Worm (Caenorhabditis elegans) whole organism, late embryonic: ENCODE data around the gene R13H7.2.

ENCODE experiments used
- C08G9.2 ChIP-seq: sonication (generic microtip); optimal IDR thresholded peaks from 2 replicates; lab custom pipeline; 2016; ENCODE audit warnings: mild to moderate bottlenecking, missing genetic modification characterization, moderate library complexity, missing compliant biosample characterization
- C38D4.7 ChIP-seq: fragments of 200-800 bp; sonication (Bioruptor generic); optimal IDR thresholded peaks from 2 replicates; lab custom pipeline; 2018; ENCODE audit warnings: mild to moderate bottlenecking, missing genetic modification characterization, moderate library complexity, missing compliant biosample characterization
- K02D7.2 ChIP-seq: sonication (generic microtip); optimal IDR thresholded peaks from 2 replicates; lab custom pipeline; 2017; ENCODE audit warnings: mild to moderate bottlenecking, missing genetic modification characterization, missing compliant biosample characterization
- Y22D7AL.16 ChIP-seq: sonication (generic microtip); optimal IDR thresholded peaks from 2 replicates; lab custom pipeline; 2016; ENCODE audit warnings: missing genetic modification characterization, missing compliant biosample characterization
- ahr-1 ChIP-seq: sonication (generic microtip); optimal IDR thresholded peaks from 2 replicates; lab custom pipeline; 2016; ENCODE audit warnings: missing genetic modification characterization, missing compliant biosample characterization
- ceh-14 ChIP-seq: sonication (generic microtip); optimal IDR thresholded peaks from 2 replicates; lab custom pipeline; 2016; ENCODE audit warnings: missing genotype, missing genetic modification characterization, missing compliant biosample characterization
- ceh-24 ChIP-seq: sonication (generic microtip); optimal IDR thresholded peaks from 2 replicates; lab custom pipeline; 2016; ENCODE audit warnings: mild to moderate bottlenecking, missing genetic modification characterization, missing compliant biosample characterization
- dmd-4 ChIP-seq: sonication (generic microtip); optimal IDR thresholded peaks from 2 replicates; lab custom pipeline; 2016; ENCODE audit warnings: borderline replicate concordance, missing genetic modification characterization, missing compliant biosample characterization
- elt-4 ChIP-seq: sonication (generic microtip); optimal IDR thresholded peaks from 2 replicates; lab custom pipeline; 2016; ENCODE audit warnings: missing genetic modification characterization, missing compliant biosample characterization
- ets-4 ChIP-seq: sonication (generic microtip); optimal IDR thresholded peaks from 2 replicates; lab custom pipeline; 2016; ENCODE audit warnings: missing genetic modification characterization, missing compliant biosample characterization
- fkh-6 ChIP-seq: sonication (generic microtip); optimal IDR thresholded peaks from 2 replicates; lab custom pipeline; 2016; ENCODE audit warnings: missing genetic modification characterization, missing compliant biosample characterization
- gmeb-2 ChIP-seq: sonication (generic microtip); optimal IDR thresholded peaks from 2 replicates; lab custom pipeline; 2016; ENCODE audit warnings: missing genetic modification characterization, inconsistent platforms, missing compliant biosample characterization
- hlh-30 ChIP-seq: sonication (generic microtip); optimal IDR thresholded peaks from 2 replicates; lab custom pipeline; 2017; ENCODE audit warnings: antibody characterized with exemption, missing genetic modification characterization, missing compliant biosample characterization; ENCODE audit not compliant: insufficient read depth
- hlh-6 ChIP-seq: sonication (generic microtip); optimal IDR thresholded peaks from 2 replicates; lab custom pipeline; 2016; ENCODE audit warnings: missing genotype, missing genetic modification characterization, missing compliant biosample characterization
- hlh-8 ChIP-seq: sonication (generic microtip); optimal IDR thresholded peaks from 2 replicates; lab custom pipeline; 2016; ENCODE audit warnings: missing genotype, missing genetic modification characterization, missing compliant biosample characterization
- lim-6 ChIP-seq: sonication (generic microtip); optimal IDR thresholded peaks from 2 replicates; lab custom pipeline; 2016; ENCODE audit warnings: missing genetic modification characterization, missing compliant biosample characterization
- lin-11 ChIP-seq: fragments of 200-800 bp; sonication (Bioruptor generic); optimal IDR thresholded peaks from 2 replicates; lab custom pipeline; 2018; ENCODE audit warnings: mild to moderate bottlenecking, missing genetic modification characterization, missing compliant biosample characterization
- mec-3 ChIP-seq: sonication (generic microtip); optimal IDR thresholded peaks from 2 replicates; lab custom pipeline; 2016; ENCODE audit warnings: borderline replicate concordance, missing genetic modification characterization, missing compliant biosample characterization
- nfya-1 ChIP-seq: sonication (generic microtip); optimal IDR thresholded peaks from 2 replicates; lab custom pipeline; 2017; ENCODE audit warnings: missing genetic modification characterization, mild to moderate bottlenecking, missing compliant biosample characterization, antibody characterized with exemption, moderate library complexity
- nhr-11 ChIP-seq: fragments of 150-350 bp; optimal IDR thresholded peaks from 2 replicates; lab custom pipeline; 2014; ENCODE audit warnings: missing biosample characterization, missing genetic modification characterization
- npax-4 ChIP-seq: sonication (generic microtip); optimal IDR thresholded peaks from 2 replicates; lab custom pipeline; 2016; ENCODE audit warnings: missing genetic modification characterization, missing compliant biosample characterization
- pha-4 ChIP-seq: fragments of 150-350 bp; optimal IDR thresholded peaks from 2 replicates; lab custom pipeline; 2018; ENCODE audit warnings: missing biosample characterization, missing genetic modification reagents, missing genetic modification characterization
- pros-1 ChIP-seq: fragments of 150-350 bp; optimal IDR thresholded peaks from 2 replicates; lab custom pipeline; 2014; ENCODE audit warnings: missing biosample characterization, missing genetic modification reagents, missing genetic modification characterization
- ref-2 ChIP-seq: sonication (generic microtip); optimal IDR thresholded peaks from 2 replicates; lab custom pipeline; 2016; ENCODE audit warnings: missing genetic modification characterization, missing compliant biosample characterization
- rnt-1 ChIP-seq: sonication (generic microtip); optimal IDR thresholded peaks from 2 replicates; lab custom pipeline; 2016; ENCODE audit warnings: missing genetic modification characterization, missing compliant biosample characterization
- sox-4 ChIP-seq: sonication (generic microtip); optimal IDR thresholded peaks from 2 replicates; lab custom pipeline; 2017; ENCODE audit warnings: mild to moderate bottlenecking, missing genetic modification characterization, inconsistent platforms, missing compliant biosample characterization
- tbx-2 ChIP-seq: sonication (generic microtip); optimal IDR thresholded peaks from 2 replicates; lab custom pipeline; 2016; ENCODE audit warnings: missing genetic modification characterization, missing compliant biosample characterization
- unc-3 ChIP-seq, 2 experiments: fragments of 200-800 bp in 1 of 2; sonication (Bioruptor generic) in 1 of 2; sonication (generic microtip) in 1 of 2; conservative IDR thresholded peaks in 1 of 2; optimal IDR thresholded peaks in 1 of 2; 2 replicates each; pipeline versions ENCODE4 v1.3.6 to Lab custom; 2016 to 2022; ENCODE audit warnings: missing compliant biosample characterization in 2 of 2, missing genetic modification characterization in 2 of 2, missing genetic modification reagents in 1 of 2
- unc-86 ChIP-seq: sonication (generic microtip); optimal IDR thresholded peaks from 2 replicates; lab custom pipeline; 2016; ENCODE audit warnings: missing genetic modification characterization, missing compliant biosample characterization
- ztf-16 ChIP-seq: sonication (generic microtip); optimal IDR thresholded peaks from 2 replicates; lab custom pipeline; 2017; ENCODE audit warnings: missing genetic modification characterization, missing compliant biosample characterization

The R13H7.2 gene

ce11 chrIV:6859270-6859669 lies at the start of gene R13H7.2:
Gene R13H7.2 (minus strand): TSS chrIV:6859370.
- TF ChIP-seq nhr-11 (tag; lab: Kevin White, UChicago): no peak
- no peak for TF ChIP-seq pros-1 (tag; lab: Kevin White, UChicago)
- no peak for TF ChIP-seq elt-4
- TF ChIP-seq lin-11 (tag; lab: Kevin White, UChicago): no peak
- TF ChIP-seq Y22D7AL.16 (tag; lab: Kevin White, UChicago): no peak
- no peak for TF ChIP-seq C38D4.7 (GFP tag; lab: Kevin White, UChicago)
- TF ChIP-seq hlh-6 (tag; lab: Kevin White, UChicago): no peak
- TF ChIP-seq pha-4: no peak
- no peak for TF ChIP-seq ceh-24 (tag; lab: Kevin White, UChicago)
- TF ChIP-seq lim-6 (tag; lab: Kevin White, UChicago): no peak
- no peak for TF ChIP-seq npax-4
- TF ChIP-seq mec-3: no peak
- no peak for TF ChIP-seq gmeb-2 (tag; lab: Kevin White, UChicago)

- no peak for TF ChIP-seq rnt-1 (tag; lab: Kevin White, UChicago)
- no peak for TF ChIP-seq pha-4
- peak; percentile 24 for TF ChIP-seq mec-3
- peak; percentile 28 for TF ChIP-seq C08G9.2 (tag; lab: Kevin White, UChicago)
Observed at ce11 chrIV:6907487-6907886, 48.3 kb upstream of the R13H7.2 start.

ce11 chrIV:6905947-6906489 lies 46.8 kb upstream of the R13H7.2 start, which contains the start of the genes T22D1.17 and T22D1.8:
Gene T22D1.17 (plus strand): TSS chrIV:6905997.
Gene T22D1.8 (minus strand): TSS chrIV:6906348.
- no peak for TF ChIP-seq K02D7.2
- TF ChIP-seq ztf-16: no peak
- TF ChIP-seq ceh-24 (tag; lab: Kevin White, UChicago): no peak
- TF ChIP-seq hlh-8 (tag; lab: Kevin White, UChicago): no peak
- no peak for TF ChIP-seq nfya-1 (tag; lab: Kevin White, UChicago)
- TF ChIP-seq fkh-6 (tag; lab: Kevin White, UChicago): no peak
- no peak for TF ChIP-seq sox-4
- TF ChIP-seq ahr-1 (tag; lab: Kevin White, UChicago): no peak
- TF ChIP-seq lin-11 (tag; lab: Kevin White, UChicago): no peak
- no peak for TF ChIP-seq gmeb-2 (tag; lab: Kevin White, UChicago)

- no peak for TF ChIP-seq ref-2
Observed at ce11 chrIV:6905428-6905827, 46.3 kb upstream of the R13H7.2 start.

- no peak for TF ChIP-seq hlh-8 (tag; lab: Kevin White, UChicago)
- no peak for TF ChIP-seq ets-4
- no peak for TF ChIP-seq tbx-2 (tag; lab: Kevin White, UChicago)
- no peak for TF ChIP-seq unc-86 (tag; lab: Kevin White, UChicago)
- no peak for TF ChIP-seq dmd-4 (tag; lab: Kevin White, UChicago)
- TF ChIP-seq hlh-30 (tag; lab: Kevin White, UChicago): no peak
Observed at ce11 chrIV:6904606-6905005, 45.4 kb upstream of the R13H7.2 start.

ce11 chrIV:6903575-6903974 lies 44.4 kb upstream of the R13H7.2 start, which contains the start of gene T22D1.5:
Gene T22D1.5 (plus strand): TSS chrIV:6903950.
- TF ChIP-seq ceh-14 (tag; lab: Kevin White, UChicago) (no peak), ref-2 (no peak), unc-3 (GFP tag; conservative IDR thresholded peaks at IDR 0.05; lab: Robert Waterston, UW) (no peak), unc-3 (tag; optimal IDR thresholded peaks at IDR 0.05; lab: Kevin White, UChicago) (no peak)
- TF ChIP-seq, all 69 proteins: peak for 0
